Worm (Caenorhabditis elegans) whole organism, young adult: ENCODE measurements around the gene C09G1.2.
A peak's percentile ranks its signal among the peaks of the same experiment; 100 is the strongest.

Experiments used
- C06A6.2 ChIP-seq: fragments of 200-800 bp; sonication (Bioruptor generic); conservative IDR thresholded peaks from 2 replicates; pipeline ENCODE4 v1.3.6; 2022; ENCODE audit warnings: missing genetic modification characterization, missing compliant biosample characterization
- C17E4.6 ChIP-seq: fragments of 200-800 bp; sonication (Bioruptor generic); IDR thresholded peaks from 2 replicates; pipeline ENCODE4 v1.3.6; 2022; ENCODE audit warnings: missing genetic modification reagents, missing genetic modification characterization, missing compliant biosample characterization
- F23B12.7 ChIP-seq: sonication (generic microtip); optimal IDR thresholded peaks from 2 replicates; lab custom pipeline; 2017; ENCODE audit warnings: missing genetic modification characterization, mild to moderate bottlenecking, missing compliant biosample characterization, antibody characterized with exemption, moderate library complexity; ENCODE audit not compliant: insufficient read depth
- F55B11.4 ChIP-seq: sonication (generic microtip); optimal IDR thresholded peaks from 2 replicates; lab custom pipeline; 2016; ENCODE audit warnings: missing compliant biosample characterization, missing genetic modification characterization, borderline replicate concordance; ENCODE audit not compliant: insufficient read depth
- F57A8.1 ChIP-seq: fragments of 200-800 bp; sonication (Bioruptor generic); optimal IDR thresholded peaks from 2 replicates; lab custom pipeline; 2018; ENCODE audit warnings: mild to moderate bottlenecking, missing genetic modification characterization, moderate library complexity, missing compliant biosample characterization
- K11D2.4 ChIP-seq: fragments of 200-800 bp; sonication (Bioruptor generic); IDR thresholded peaks from 2 replicates; pipeline ENCODE4 v1.3.6; 2022; ENCODE audit warnings: missing genetic modification reagents, missing genetic modification characterization, missing compliant biosample characterization
- T26A5.8 ChIP-seq: sonication (generic microtip); optimal IDR thresholded peaks from 2 replicates; lab custom pipeline; 2016; ENCODE audit warnings: missing genetic modification characterization, missing compliant biosample characterization
- Y95B8A.8 ChIP-seq: fragments of 200-800 bp; sonication (Bioruptor generic); IDR thresholded peaks from 2 replicates; pipeline ENCODE4 v1.3.6; 2022; ENCODE audit warnings: missing genetic modification reagents, missing genetic modification characterization, missing compliant biosample characterization
- ZK185.1 ChIP-seq: sonication (generic microtip); optimal IDR thresholded peaks from 2 replicates; lab custom pipeline; 2016; ENCODE audit warnings: mild to moderate bottlenecking, missing genetic modification characterization, missing compliant biosample characterization; ENCODE audit not compliant: poor library complexity, severe bottlenecking
- aptf-3 ChIP-seq: fragments of 200-800 bp; sonication (Bioruptor generic); IDR thresholded peaks from 2 replicates; pipeline ENCODE4 v1.3.6; 2022; ENCODE audit warnings: missing genetic modification characterization, missing compliant biosample characterization
- attf-6 ChIP-seq: fragments of 200-800 bp; sonication (Bioruptor generic); IDR thresholded peaks from 2 replicates; pipeline ENCODE4 v1.3.6; 2022; ENCODE audit warnings: missing genetic modification reagents, missing genetic modification characterization, missing compliant biosample characterization
- ceh-40 ChIP-seq: fragments of 200-800 bp; sonication (Bioruptor generic); IDR thresholded peaks from 2 replicates; pipeline ENCODE4 v1.3.6; 2022; ENCODE audit warnings: missing genetic modification characterization, missing compliant biosample characterization
- die-1 ChIP-seq: sonication (generic microtip); optimal IDR thresholded peaks from 2 replicates; lab custom pipeline; 2016; ENCODE audit warnings: missing genotype, mild to moderate bottlenecking, missing genetic modification characterization, missing compliant biosample characterization
- dox-1 ChIP-seq: fragments of 200-800 bp; sonication (Bioruptor generic); IDR thresholded peaks from 2 replicates; pipeline ENCODE4 v1.3.6; 2022; ENCODE audit warnings: missing genetic modification reagents, missing genetic modification characterization, missing compliant biosample characterization
- dpff-1 ChIP-seq: sonication (generic microtip); optimal IDR thresholded peaks from 2 replicates; lab custom pipeline; 2017; ENCODE audit warnings: mild to moderate bottlenecking, missing genetic modification characterization, missing compliant biosample characterization
- egl-18 ChIP-seq: fragments of 200-800 bp; sonication (Bioruptor generic); IDR thresholded peaks from 2 replicates; pipeline ENCODE4 v1.3.6; 2022; ENCODE audit warnings: missing genetic modification reagents, missing genetic modification characterization, missing compliant biosample characterization
- egrh-3 ChIP-seq: fragments of 200-800 bp; sonication (Bioruptor generic); IDR thresholded peaks from 2 replicates; pipeline ENCODE4 v1.3.6; 2022; ENCODE audit warnings: missing genetic modification reagents, missing genetic modification characterization, missing compliant biosample characterization
- let-526 ChIP-seq: fragments of 200-800 bp; sonication (Bioruptor generic); IDR thresholded peaks from 2 replicates; pipeline ENCODE4 v1.3.6; 2022; ENCODE audit warnings: missing genetic modification reagents, missing genetic modification characterization, missing compliant biosample characterization
- let-607 ChIP-seq, 2 experiments: fragments of 200-800 bp in 1 of 2; sonication (Bioruptor generic) in 1 of 2; sonication (generic microtip) in 1 of 2; optimal IDR thresholded peaks; 2 replicates each; lab custom pipeline; 2016 to 2018; ENCODE audit warnings: mild to moderate bottlenecking in 2 of 2, missing compliant biosample characterization in 2 of 2, missing genetic modification characterization in 2 of 2, moderate library complexity in 2 of 2, missing genotype in 1 of 2
- lin-26 ChIP-seq: fragments of 200-800 bp; sonication (Bioruptor generic); IDR thresholded peaks from 2 replicates; pipeline ENCODE4 v1.3.6; 2022; ENCODE audit warnings: missing genetic modification reagents, missing genetic modification characterization, missing compliant biosample characterization
- lin-54 ChIP-seq: fragments of 200-800 bp; sonication (Bioruptor generic); optimal IDR thresholded peaks from 2 replicates; lab custom pipeline; 2018; ENCODE audit warnings: mild to moderate bottlenecking, missing genetic modification characterization, missing compliant biosample characterization
- lsy-27 ChIP-seq: sonication (generic microtip); optimal IDR thresholded peaks from 2 replicates; lab custom pipeline; 2017; ENCODE audit warnings: missing genetic modification characterization, mild to moderate bottlenecking, missing compliant biosample characterization, antibody characterized with exemption, missing genotype, borderline replicate concordance; ENCODE audit not compliant: insufficient read depth
- mel-28 ChIP-seq: sonication (generic microtip); optimal IDR thresholded peaks from 2 replicates; lab custom pipeline; 2016; ENCODE audit warnings: borderline replicate concordance, mild to moderate bottlenecking, missing genetic modification characterization, missing compliant biosample characterization
- nfyb-1 ChIP-seq: fragments of 200-800 bp; sonication (Bioruptor generic); IDR thresholded peaks from 2 replicates; pipeline ENCODE4 v1.3.6; 2022; ENCODE audit warnings: missing genetic modification reagents, missing genetic modification characterization, missing compliant biosample characterization
- nhr-80 ChIP-seq: sonication (generic microtip); optimal IDR thresholded peaks from 2 replicates; lab custom pipeline; 2016; ENCODE audit warnings: missing genetic modification characterization, missing compliant biosample characterization
- nhr-90 ChIP-seq: sonication (generic microtip); optimal IDR thresholded peaks from 2 replicates; lab custom pipeline; 2016; ENCODE audit warnings: missing genotype, mild to moderate bottlenecking, missing genetic modification characterization, missing compliant biosample characterization
- rcor-1 ChIP-seq: fragments of 200-800 bp; sonication (Bioruptor generic); IDR thresholded peaks from 2 replicates; pipeline ENCODE4 v1.3.6; 2022; ENCODE audit warnings: missing genetic modification reagents, missing genetic modification characterization, missing compliant biosample characterization
- rpc-1 ChIP-seq, 2 experiments: fragments of 150-350 bp in 1 of 2; sonication (generic microtip) in 1 of 2; optimal IDR thresholded peaks; 2 replicates each; lab custom pipeline; 2014 to 2018; ENCODE audit warnings: missing biosample characterization in 1 of 2, missing genetic modification characterization in 1 of 2, missing genetic modification reagents in 1 of 2, missing genotype in 1 of 2
- snpc-1.3 ChIP-seq: sonication (generic microtip); optimal IDR thresholded peaks from 2 replicates; lab custom pipeline; 2017; ENCODE audit warnings: missing genetic modification characterization, mild to moderate bottlenecking, missing compliant biosample characterization, antibody characterized with exemption, moderate library complexity, missing genotype, missing genetic modification reagents; ENCODE audit not compliant: insufficient read depth
- snpc-3.4 ChIP-seq: sonication (generic microtip); optimal IDR thresholded peaks from 2 replicates; lab custom pipeline; 2017; ENCODE audit warnings: missing genetic modification characterization, mild to moderate bottlenecking, missing compliant biosample characterization, antibody characterized with exemption, moderate library complexity, missing genotype, missing genetic modification reagents
- snpc-4 ChIP-seq, 5 experiments: fragments of 150-350 bp in 1 of 5; sonication (generic microtip) in 4 of 5; optimal IDR thresholded peaks; 2 replicates each; lab custom pipeline; 2014 to 2018; ENCODE audit warnings: missing genetic modification characterization in 5 of 5, missing biosample characterization in 3 of 5, antibody characterized with exemption in 2 of 5, mild to moderate bottlenecking in 2 of 5, missing compliant biosample characterization in 2 of 5, missing genotype in 2 of 5, moderate library complexity in 2 of 5, missing genetic modification reagents in 1 of 5
- tlf-1 ChIP-seq: fragments of 200-800 bp; sonication (Bioruptor generic); optimal IDR thresholded peaks from 2 replicates; lab custom pipeline; 2018; ENCODE audit warnings: mild to moderate bottlenecking, missing genetic modification characterization, missing compliant biosample characterization
- unc-62 ChIP-seq: fragments of 150-350 bp; optimal IDR thresholded peaks from 2 replicates; lab custom pipeline; 2014; ENCODE audit warnings: missing biosample characterization, missing genetic modification reagents, missing genetic modification characterization
- zim-3 ChIP-seq: sonication (generic microtip); optimal IDR thresholded peaks from 2 replicates; lab custom pipeline; 2017; ENCODE audit warnings: mild to moderate bottlenecking, missing genetic modification characterization, moderate library complexity, missing compliant biosample characterization
- ztf-25 ChIP-seq: fragments of 200-800 bp; sonication (Bioruptor generic); IDR thresholded peaks from 2 replicates; pipeline ENCODE4 v1.3.6; 2022; ENCODE audit warnings: missing genetic modification reagents, missing genetic modification characterization, missing compliant biosample characterization
- ztf-6 ChIP-seq: fragments of 200-800 bp; sonication (Bioruptor generic); IDR thresholded peaks from 2 replicates; pipeline ENCODE4 v1.3.6; 2022; ENCODE audit warnings: missing genetic modification reagents, missing genetic modification characterization, missing compliant biosample characterization

C09G1.2 gene

ce11 chrX:15943709-15944108 is 38.8 kb downstream of the C09G1.2 start, which contains the start of gene mec-5:
Gene mec-5 (plus strand): TSS chrX:15944009.
- TF ChIP-seq F57A8.1 (GFP tag; lab: Kevin White, UChicago), result no peak
- TF ChIP-seq nhr-80 (tag; lab: Kevin White, UChicago), result no peak
- no peak for TF ChIP-seq dpff-1 (tag; lab: Kevin White, UChicago)
- TF ChIP-seq snpc-1.3 (tag; lab: Kevin White, UChicago), result no peak
- TF ChIP-seq ztf-25, result no peak
- no peak for TF ChIP-seq F23B12.7 (tag; lab: Kevin White, UChicago)
- TF ChIP-seq T26A5.8 (tag; lab: Kevin White, UChicago), result no peak
- TF ChIP-seq nfyb-1 (GFP tag; lab: Robert Waterston, UW), result no peak
- TF ChIP-seq zim-3 (tag; lab: Kevin White, UChicago), result no peak
- no peak for TF ChIP-seq ztf-6 (GFP tag; lab: Robert Waterston, UW)
- TF ChIP-seq, all 124 proteins: peak for 0

DNA sequence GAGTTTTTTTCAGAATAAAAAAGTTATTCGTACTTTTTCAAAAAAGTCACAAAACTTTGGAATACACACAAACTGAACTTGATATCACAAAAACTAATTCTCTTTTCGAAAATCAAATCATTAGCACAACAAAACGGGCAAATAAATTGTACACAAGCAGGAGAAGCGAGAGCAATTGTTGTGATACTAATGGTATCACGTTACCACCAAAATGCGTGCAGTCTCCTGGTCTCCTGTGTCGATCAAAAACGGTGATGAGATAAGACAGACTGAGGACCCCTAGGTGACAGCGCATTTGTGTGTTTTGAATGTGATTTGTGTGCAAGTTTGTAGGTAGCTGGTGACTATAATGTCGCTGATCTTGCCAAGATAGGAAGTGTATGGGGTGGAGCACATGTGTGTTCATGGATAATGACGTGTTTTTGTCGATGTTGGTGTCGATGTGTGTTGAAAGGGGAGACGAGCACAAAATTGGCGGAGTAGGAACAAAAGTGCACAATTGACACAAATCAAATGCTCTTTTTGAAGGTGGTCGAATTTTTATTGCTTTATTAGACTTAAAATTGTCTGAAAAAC is 42.7 kb downstream of the C09G1.2 start:
- no peak for TF ChIP-seq C06A6.2
- TF ChIP-seq F55B11.4 (tag; lab: Kevin White, UChicago), result no peak
- TF ChIP-seq rcor-1 (GFP tag; lab: Robert Waterston, UW), result no peak
- TF ChIP-seq nhr-80 (tag; lab: Kevin White, UChicago), result peak; percentile 95
- TF ChIP-seq tlf-1 (GFP tag; lab: Kevin White, UChicago), result no peak
- TF ChIP-seq let-607 (tag; optimal IDR thresholded peaks at IDR 0.05; lab: Kevin White, UChicago), result peak; percentile 28 to 39
- TF ChIP-seq ztf-25, result no peak
- TF ChIP-seq unc-62 (GFP tag; lab: Kevin White, UChicago), result peak; percentile 2
- 0 out of 2 replicates have a peak, but pooled peaks have one; percentile 31 for TF ChIP-seq Y95B8A.8 (GFP tag; lab: Robert Waterston, UW)
- peak; percentile 22 for TF ChIP-seq ZK185.1
- no peak for TF ChIP-seq rpc-1 (optimal IDR thresholded peaks at IDR 0.05; lab: Kevin White, UChicago)
- no peak for TF ChIP-seq rpc-1 (tag; optimal IDR thresholded peaks at IDR 0.05; lab: Kevin White, UChicago)
- no peak for TF ChIP-seq snpc-4 (GFP tag; optimal IDR thresholded peaks at IDR 0.05; lab: Kevin White, UChicago)
- peak in 1 of 4 experiments; percentile 1 for TF ChIP-seq snpc-4 (tag; optimal IDR thresholded peaks at IDR 0.05; lab: Kevin White, UChicago)
- no peak; the same call in 1 of the 2 replicates for TF ChIP-seq dox-1
- TF ChIP-seq nhr-90 (tag; lab: Kevin White, UChicago), result peak; percentile 7

DNA sequence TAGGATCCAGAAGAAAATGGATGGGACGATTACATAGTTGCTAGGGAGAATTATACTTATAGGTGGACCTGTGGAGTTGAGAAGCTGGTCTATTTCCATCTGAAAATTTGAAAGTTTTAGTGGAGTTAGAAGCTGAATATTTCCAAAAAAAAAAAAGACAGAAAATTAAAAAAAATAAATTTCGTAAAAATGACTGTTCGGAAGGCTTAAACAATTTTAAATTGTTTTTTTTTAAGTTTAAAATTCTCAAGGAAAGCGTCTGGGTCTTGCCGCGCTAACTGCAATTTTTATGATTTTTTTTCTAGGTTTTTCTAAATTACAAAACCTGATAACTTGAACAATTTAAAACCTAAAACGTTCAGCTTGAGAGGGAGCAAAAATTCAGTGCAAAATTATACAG is 43.3 kb downstream of the C09G1.2 start, which contains the start of gene mrp-3:
TSS of gene mrp-3 (minus strand) at position 101 of the 400 bp plus-strand sequence.
- TF ChIP-seq C17E4.6 (GFP tag; lab: Robert Waterston, UW) (no peak), rcor-1 (GFP tag; lab: Robert Waterston, UW) (no peak), lsy-27 (tag; lab: Kevin White, UChicago) (no peak), let-526 (GFP tag; lab: Robert Waterston, UW) (no peak), aptf-3 (GFP tag; lab: Robert Waterston, UW) (no peak), K11D2.4 (no peak), mel-28 (tag; lab: Kevin White, UChicago) (no peak), ceh-40 (GFP tag; lab: Robert Waterston, UW) (no peak), C06A6.2 (no peak), lin-54 (GFP tag; lab: Kevin White, UChicago) (no peak), snpc-3.4 (no peak), attf-6 (no peak), lin-26 (no peak), egrh-3 (GFP tag; lab: Robert Waterston, UW) (no peak), F55B11.4 (tag; lab: Kevin White, UChicago) (no peak), die-1 (tag; lab: Kevin White, UChicago) (no peak), snpc-4 (GFP tag; optimal IDR thresholded peaks at IDR 0.05; lab: Kevin White, UChicago) (no peak), snpc-4 (tag; optimal IDR thresholded peaks at IDR 0.05; lab: Kevin White, UChicago) (no peak), egl-18 (GFP tag; lab: Robert Waterston, UW) (no peak)
